Worm (Caenorhabditis elegans) whole organism, L3 larva: ENCODE measurements around the gene srsy-2.

ENCODE experiments used
- ama-1 ChIP-seq: fragments of 150-350 bp; optimal IDR thresholded peaks from 2 replicates; lab custom pipeline; 2018
- ceh-82 ChIP-seq: fragments of 150-350 bp; optimal IDR thresholded peaks from 2 replicates; lab custom pipeline; 2014; ENCODE audit warnings: missing biosample characterization, missing genetic modification characterization
- ceh-9 ChIP-seq: sonication (generic microtip); optimal IDR thresholded peaks from 2 replicates; lab custom pipeline; 2018; ENCODE audit warnings: missing biosample characterization, missing genetic modification characterization
- lin-15B ChIP-seq: fragments of 150-350 bp; optimal IDR thresholded peaks from 2 replicates; lab custom pipeline; 2014; ENCODE audit warnings: missing biosample characterization, missing genetic modification characterization
- lin-39 ChIP-seq: fragments of 150-350 bp; optimal IDR thresholded peaks from 2 replicates; lab custom pipeline; 2018; ENCODE audit warnings: missing biosample characterization, missing genetic modification reagents, missing genetic modification characterization
- nhr-11 ChIP-seq: fragments of 150-350 bp; optimal IDR thresholded peaks from 2 replicates; lab custom pipeline; 2014; ENCODE audit warnings: missing biosample characterization, missing genetic modification characterization
- nhr-12 ChIP-seq: fragments of 150-350 bp; optimal IDR thresholded peaks from 2 replicates; lab custom pipeline; 2014; ENCODE audit warnings: missing biosample characterization, missing genetic modification characterization
- nhr-237 ChIP-seq: fragments of 150-350 bp; optimal IDR thresholded peaks from 2 replicates; lab custom pipeline; 2014; ENCODE audit warnings: missing biosample characterization, missing genetic modification characterization
- nhr-76 ChIP-seq: fragments of 150-350 bp; sonication (generic microtip); optimal IDR thresholded peaks from 5 replicates; lab custom pipeline; 2014; ENCODE audit warnings: missing biosample characterization, missing genetic modification characterization
- snpc-4 ChIP-seq: fragments of 150-350 bp; optimal IDR thresholded peaks from 2 replicates; lab custom pipeline; 2014; ENCODE audit warnings: missing biosample characterization, missing genetic modification characterization
- ztf-4 ChIP-seq: fragments of 150-350 bp; optimal IDR thresholded peaks from 2 replicates; lab custom pipeline; 2014; ENCODE audit warnings: missing biosample characterization, missing genetic modification characterization

- TF ChIP-seq lin-15B (tag; lab: Kevin White, UChicago), result no peak
- no peak for TF ChIP-seq lin-39 (tag; lab: Kevin White, UChicago)
- TF ChIP-seq ceh-82, result no peak
- TF ChIP-seq nhr-237 (tag; lab: Kevin White, UChicago), result no peak
- TF ChIP-seq nhr-12 (tag; lab: Kevin White, UChicago), result no peak
- TF ChIP-seq ama-1 (lab: Kevin White, UChicago), result no peak
- no peak for TF ChIP-seq ztf-4 (tag; lab: Kevin White, UChicago)
- no peak for TF ChIP-seq snpc-4 (tag; lab: Kevin White, UChicago)
- TF ChIP-seq nhr-11, result no peak
- TF ChIP-seq ceh-9 (tag; lab: Kevin White, UChicago), result no peak
- no peak for TF ChIP-seq nhr-76 (tag; lab: Kevin White, UChicago)
Measured at ce11 chrII:6177975-6178742, 48.7 kb downstream of the srsy-2 start.
